Fruit fly (Drosophila melanogaster): Measurements from ENCODE around the gene bowl.

bowl gene

dm6 chr2L:3740443-3740842 is 31.1 kb upstream of the bowl start (continued):
- TF ChIP-seq H15 (GFP tag; IDR thresholded peaks at IDR 0.05) (no peak), CG14050 (GFP tag; IDR thresholded peaks at IDR 0.05) (no peak), hb (GFP tag; IDR thresholded peaks at IDR 0.05; ENCODE audit: partially characterized antibody) (no peak), run (tag; optimal IDR thresholded peaks at IDR 0.05) (no peak), Optix (GFP tag; IDR thresholded peaks at IDR 0.05) (no peak), CG15514 (GFP tag; optimal IDR thresholded peaks at IDR 0.05) (peak; percentile 26), CG30431 (GFP tag; optimal IDR thresholded peaks at IDR 0.05) (no peak), CG9797 (GFP tag; optimal IDR thresholded peaks at IDR 0.05) (no peak), bowl (GFP tag; IDR thresholded peaks at IDR 0.05) (no peak), CG16813 (GFP tag; IDR thresholded peaks at IDR 0.05; ENCODE audit: partially characterized antibody) (no peak), klu (GFP tag; IDR thresholded peaks at IDR 0.05) (no peak), sug (tag; optimal IDR thresholded peaks at IDR 0.05) (no peak), al (GFP tag; IDR thresholded peaks at IDR 0.05) (no peak), tll (GFP tag; optimal IDR thresholded peaks at IDR 0.05) (no peak), dmrt99B (tag; optimal IDR thresholded peaks at IDR 0.05) (peak; percentile 40), Lpt (GFP tag; optimal IDR thresholded peaks at IDR 0.05) (no peak), Dek (tag; optimal IDR thresholded peaks at IDR 0.05) (no peak), CG31388 (GFP tag; optimal IDR thresholded peaks at IDR 0.05) (no peak), Dll (GFP tag; IDR thresholded peaks at IDR 0.05; ENCODE audit: partially characterized antibody) (no peak), CG3838 (GFP tag; optimal IDR thresholded peaks at IDR 0.05) (no peak), CG13296 (GFP tag; optimal IDR thresholded peaks at IDR 0.05) (peak; percentile 3), Dip2 (GFP tag; IDR thresholded peaks at IDR 0.05) (no peak), Atf6 (GFP tag; IDR thresholded peaks at IDR 0.05) (0 out of 2 replicates have a peak, but pooled peaks have one; percentile 22), Max (GFP tag; optimal IDR thresholded peaks at IDR 0.05) (no peak), CG30403 (GFP tag; optimal IDR thresholded peaks at IDR 0.05) (peak; percentile 7), CG5953 (GFP tag; IDR thresholded peaks at IDR 0.05) (no peak), CG6254 (GFP tag; optimal IDR thresholded peaks at IDR 0.05) (no peak), mam (GFP tag; optimal IDR thresholded peaks at IDR 0.05) (no peak), da (GFP tag; optimal IDR thresholded peaks at IDR 0.05) (no peak), CG10274 (GFP tag; optimal IDR thresholded peaks at IDR 0.05) (no peak), CG8290 (GFP tag; optimal IDR thresholded peaks at IDR 0.05) (no peak), CG8290 (tag; optimal IDR thresholded peaks at IDR 0.05) (peak in 1 of 2 experiments; percentile 18), ci (GFP tag; IDR thresholded peaks at IDR 0.05) (no peak), Ets97D (GFP tag; optimal IDR thresholded peaks at IDR 0.05) (no peak), E2f1 (GFP tag; IDR thresholded peaks at IDR 0.05) (no peak), CG17912 (GFP tag; optimal IDR thresholded peaks at IDR 0.05) (no peak), sim (GFP tag; IDR thresholded peaks at IDR 0.05) (no peak), wdn (GFP tag; IDR thresholded peaks at IDR 0.05) (no peak), jigr1 (GFP tag; IDR thresholded peaks at IDR 0.05) (no peak), CG15011 (GFP tag; optimal IDR thresholded peaks at IDR 0.05) (no peak), CG5245 (GFP tag; optimal IDR thresholded peaks at IDR 0.05) (no peak), dati (GFP tag; IDR thresholded peaks at IDR 0.05) (no peak), Ravus (GFP tag; IDR thresholded peaks at IDR 0.05) (no peak), CG7786 (GFP tag; optimal IDR thresholded peaks at IDR 0.05) (no peak), shn (GFP tag; optimal IDR thresholded peaks at IDR 0.05) (no peak), MESR4 (GFP tag; optimal IDR thresholded peaks at IDR 0.05) (no peak), sens (GFP tag) (peak; percentile 50), lov (optimal IDR thresholded peaks at IDR 0.05) (no peak), lov (GFP tag; IDR thresholded peaks at IDR 0.05) (no peak), Jarid2 (GFP tag; optimal IDR thresholded peaks at IDR 0.05) (no peak), zf30C (GFP tag; optimal IDR thresholded peaks at IDR 0.05) (peak; percentile 66), CG9727 (GFP tag; optimal IDR thresholded peaks at IDR 0.05) (no peak), CG10267 (tag; optimal IDR thresholded peaks at IDR 0.05) (no peak)

Measured in whole organism, embryonic.